Worm (Caenorhabditis elegans): ENCODE measurements around the gene fipr-14.

Gene fipr-14

ce11 chrIV:10879542-10879941, 2.6 kb downstream of the fipr-14 start, which contains the start of gene sdz-13:
sdz-13 (minus strand) TSS chrIV:10879642.
- TF ChIP-seq F52B5.7 (tag; optimal IDR thresholded peaks at IDR 0.05), result no peak
- no peak for TF ChIP-seq rpc-1 (optimal IDR thresholded peaks at IDR 0.05)
- no peak for TF ChIP-seq rpc-1 (tag; optimal IDR thresholded peaks at IDR 0.05)
- TF ChIP-seq lag-1 (GFP tag; IDR thresholded peaks at IDR 0.05), result no peak
- TF ChIP-seq nhr-27 (tag; optimal IDR thresholded peaks at IDR 0.05), result no peak
- TF ChIP-seq snpc-1.3 (tag; optimal IDR thresholded peaks at IDR 0.05; ENCODE audit: insufficient read depth), result no peak
- no peak for TF ChIP-seq ceh-40 (GFP tag; IDR thresholded peaks at IDR 0.05)
- no peak for TF ChIP-seq F57A8.1 (GFP tag; optimal IDR thresholded peaks at IDR 0.05)

- TF ChIP-seq lir-1 (GFP tag; conservative IDR thresholded peaks at IDR 0.05) (no peak), zfh-2 (GFP tag; conservative IDR thresholded peaks at IDR 0.05) (no peak), hlh-26 (GFP tag; conservative IDR thresholded peaks at IDR 0.05) (no peak), ztf-18 (tag; optimal IDR thresholded peaks at IDR 0.05) (no peak), mes-4 (tag; optimal IDR thresholded peaks at IDR 0.05) (no peak), lsy-27 (tag; optimal IDR thresholded peaks at IDR 0.05; ENCODE audit: borderline replicate concordance, insufficient read depth) (no peak), K11D2.4 (GFP tag; IDR thresholded peaks at IDR 0.05) (no peak), Y79H2A.3 (GFP tag; conservative IDR thresholded peaks at IDR 0.05) (no peak), Y56A3A.18 (GFP tag; IDR thresholded peaks at IDR 0.05) (no peak), ztf-3 (GFP tag; optimal IDR thresholded peaks at IDR 0.05) (no peak), C06A6.2 (GFP tag; conservative IDR thresholded peaks at IDR 0.05) (no peak), F55B11.4 (tag; optimal IDR thresholded peaks at IDR 0.05; ENCODE audit: borderline replicate concordance, insufficient read depth) (no peak), F57C9.4 (tag; optimal IDR thresholded peaks at IDR 0.05) (no peak), F39B2.1 (GFP tag; IDR thresholded peaks at IDR 0.05) (no peak), him-1 (tag; optimal IDR thresholded peaks at IDR 0.05) (no peak)
These were observed 3.3 kb downstream of the fipr-14 start, which contains the start of gene fipr-15 for ce11 chrIV:10880264-10880663. fipr-15 (plus strand) TSS chrIV:10880564.

- TF ChIP-seq cebp-2 (GFP tag; IDR thresholded peaks at IDR 0.05) (no peak), lin-26 (GFP tag; IDR thresholded peaks at IDR 0.05) (no peak), F39B2.1 (GFP tag; IDR thresholded peaks at IDR 0.05) (no peak), ceh-27 (GFP tag; optimal IDR thresholded peaks at IDR 0.05) (no peak), Y56A3A.18 (GFP tag; IDR thresholded peaks at IDR 0.05) (no peak), F22D6.2 (tag; optimal IDR thresholded peaks at IDR 0.05) (no peak), ceh-91 (GFP tag; IDR thresholded peaks at IDR 0.05) (no peak), madf-8 (GFP tag; conservative IDR thresholded peaks at IDR 0.05) (no peak), him-1 (tag; optimal IDR thresholded peaks at IDR 0.05) (no peak), lag-1 (GFP tag; IDR thresholded peaks at IDR 0.05) (no peak), ceh-79 (tag; optimal IDR thresholded peaks at IDR 0.05) (no peak), egl-44 (GFP tag; IDR thresholded peaks at IDR 0.05) (no peak), xnd-1 (tag; optimal IDR thresholded peaks at IDR 0.05) (no peak), die-1 (tag; optimal IDR thresholded peaks at IDR 0.05) (no peak)
These were observed 4.3 kb downstream of the fipr-14 start, which contains the start of gene F13E9.13 for ce11 chrIV:10881230-10881629. F13E9.13 (plus strand) TSS chrIV:10881546.

- TF ChIP-seq aptf-2 (GFP tag; conservative IDR thresholded peaks at IDR 0.05), result no peak
- TF ChIP-seq unc-130 (GFP tag; optimal IDR thresholded peaks at IDR 0.05), result no peak
- no peak for TF ChIP-seq nfya-2 (GFP tag; IDR thresholded peaks at IDR 0.05)
- TF ChIP-seq F22D6.2 (tag; optimal IDR thresholded peaks at IDR 0.05), result no peak
- no peak for TF ChIP-seq cebp-2 (GFP tag; IDR thresholded peaks at IDR 0.05)
- TF ChIP-seq Y79H2A.3 (GFP tag; conservative IDR thresholded peaks at IDR 0.05), result no peak
- no peak for TF ChIP-seq F57A8.1 (GFP tag; optimal IDR thresholded peaks at IDR 0.05)
- TF ChIP-seq hlh-26 (GFP tag; conservative IDR thresholded peaks at IDR 0.05), result no peak
- no peak for TF ChIP-seq ceh-100 (GFP tag; IDR thresholded peaks at IDR 0.05)
- TF ChIP-seq ets-4 (GFP tag; optimal IDR thresholded peaks at IDR 0.05), result no peak
- no peak for TF ChIP-seq mel-28 (tag; optimal IDR thresholded peaks at IDR 0.05; ENCODE audit: borderline replicate concordance)
These were observed 7.3 kb downstream of the fipr-14 start, which contains the start of gene F13E9.5 for ce11 chrIV:10884263-10884662. F13E9.5 (minus strand) TSS chrIV:10884363.
